Fruit fly (Drosophila melanogaster): ENCODE measurements around the gene Mhcl.

Mhcl gene

dm6 chr3R:16080942-16081589, 17.5 kb downstream of the Mhcl start, which contains the start of gene CG32855 (continued):
- peak; percentile 49 for TF ChIP-seq Vsx1 (GFP tag; optimal IDR thresholded peaks at IDR 0.05)
- no peak for TF ChIP-seq slp2 (GFP tag; optimal IDR thresholded peaks at IDR 0.05)
- TF ChIP-seq CG6791 (GFP tag; IDR thresholded peaks at IDR 0.05; ENCODE audit: partially characterized antibody) = no peak
- TF ChIP-seq CG17361 (GFP tag; IDR thresholded peaks at IDR 0.05) = no peak
- no peak for TF ChIP-seq CG2116 (GFP tag; optimal IDR thresholded peaks at IDR 0.05)
- TF ChIP-seq CG16863 (GFP tag; optimal IDR thresholded peaks at IDR 0.05) = no peak
- TF ChIP-seq YL-1 (GFP tag; optimal IDR thresholded peaks at IDR 0.05) = no peak
- peak; percentile 31 for TF ChIP-seq CG1603 (tag; optimal IDR thresholded peaks at IDR 0.05)
- no peak for TF ChIP-seq Tbp (GFP tag; optimal IDR thresholded peaks at IDR 0.05)
- no peak for TF ChIP-seq MTF-1 (GFP tag; optimal IDR thresholded peaks at IDR 0.05; ENCODE audit: borderline replicate concordance)
- no peak for TF ChIP-seq inv (GFP tag; IDR thresholded peaks at IDR 0.05; ENCODE audit: partially characterized antibody)
- TF ChIP-seq Dfd (GFP tag; optimal IDR thresholded peaks at IDR 0.05) = no peak
- no peak for TF ChIP-seq CG30403 (GFP tag; optimal IDR thresholded peaks at IDR 0.05)
- no peak for TF ChIP-seq CG17359 (tag; optimal IDR thresholded peaks at IDR 0.05)
- no peak for TF ChIP-seq CG18619 (GFP tag; optimal IDR thresholded peaks at IDR 0.05)
- TF ChIP-seq btn (GFP tag; optimal IDR thresholded peaks at IDR 0.05) = no peak
- TF ChIP-seq Gug (GFP tag; IDR thresholded peaks at IDR 0.05) = no peak
- no peak for TF ChIP-seq CG1792 (GFP tag; optimal IDR thresholded peaks at IDR 0.05)
- no peak for TF ChIP-seq CG10147 (GFP tag; optimal IDR thresholded peaks at IDR 0.05)
- TF ChIP-seq ATbp (GFP tag; optimal IDR thresholded peaks at IDR 0.05) = no peak
- TF ChIP-seq Kr (GFP tag; optimal IDR thresholded peaks at IDR 0.05) = no peak
- TF ChIP-seq Ets97D (GFP tag; optimal IDR thresholded peaks at IDR 0.05) = no peak
- no peak for TF ChIP-seq CG10462 (GFP tag; optimal IDR thresholded peaks at IDR 0.05)
- TF ChIP-seq amos (GFP tag; IDR thresholded peaks at IDR 0.05; ENCODE audit: partially characterized antibody) = no peak
- no peak for TF ChIP-seq Lhr (GFP tag; optimal IDR thresholded peaks at IDR 0.05)
- no peak for TF ChIP-seq CG11723 (GFP tag; optimal IDR thresholded peaks at IDR 0.05)
- no peak for TF ChIP-seq Mad (GFP tag; optimal IDR thresholded peaks at IDR 0.05)
- no peak for TF ChIP-seq tna (GFP tag; IDR thresholded peaks at IDR 0.05; ENCODE audit: partially characterized antibody)
- no peak for TF ChIP-seq CG6683 (GFP tag; optimal IDR thresholded peaks at IDR 0.05)
- no peak for TF ChIP-seq CG8478 (optimal IDR thresholded peaks at IDR 0.05)
- no peak for TF ChIP-seq en (GFP tag; optimal IDR thresholded peaks at IDR 0.05)
- TF ChIP-seq ap (GFP tag; IDR thresholded peaks at IDR 0.05) = no peak
- no peak for TF ChIP-seq gfzf (GFP tag; optimal IDR thresholded peaks at IDR 0.05)
- TF ChIP-seq tx (GFP tag; optimal IDR thresholded peaks at IDR 0.05) = no peak
- no peak for TF ChIP-seq lab (GFP tag; optimal IDR thresholded peaks at IDR 0.05)
- no peak for TF ChIP-seq pros (GFP tag; optimal IDR thresholded peaks at IDR 0.05)
- TF ChIP-seq Hr78 (GFP tag; optimal IDR thresholded peaks at IDR 0.05) = peak in 1 of 2 experiments; percentile 71
- TF ChIP-seq CG2712 (tag; optimal IDR thresholded peaks at IDR 0.05) = no peak
- TF ChIP-seq CG3847 (GFP tag; IDR thresholded peaks at IDR 0.05) = no peak
- no peak for TF ChIP-seq Atf3 (GFP tag; optimal IDR thresholded peaks at IDR 0.05)
- TF ChIP-seq CG34224 (GFP tag; IDR thresholded peaks at IDR 0.05; ENCODE audit: partially characterized antibody) = no peak
- no peak for TF ChIP-seq cg (GFP tag; optimal IDR thresholded peaks at IDR 0.05)
- TF ChIP-seq CG16813 (GFP tag; IDR thresholded peaks at IDR 0.05; ENCODE audit: partially characterized antibody) = no peak
- TF ChIP-seq Neu2 (GFP tag; optimal IDR thresholded peaks at IDR 0.05; ENCODE audit: borderline replicate concordance) = no peak
- TF ChIP-seq HmgD (GFP tag; optimal IDR thresholded peaks at IDR 0.05) = no peak
- no peak for TF ChIP-seq al (GFP tag; IDR thresholded peaks at IDR 0.05)
- no peak for TF ChIP-seq CG17385 (GFP tag; optimal IDR thresholded peaks at IDR 0.05)
- TF ChIP-seq HLHmδ (GFP tag; optimal IDR thresholded peaks at IDR 0.05) = no peak
- no peak for TF ChIP-seq CG7745 (tag; optimal IDR thresholded peaks at IDR 0.05)
